Fruit fly (Drosophila melanogaster) whole organism, embryonic: Measurements from ENCODE around the gene RpL7.

Source experiments
- Ada2b ChIP-seq: fragments of 200-800 bp; sonication (Bioruptor generic); IDR thresholded peaks from 2 replicates; pipeline ENCODE4 v1.3.6; 2022; ENCODE audit warnings: missing biosample characterization, missing genetic modification characterization
- Bgb ChIP-seq: fragments of 200-800 bp; sonication (Bioruptor generic); IDR thresholded peaks from 2 replicates; pipeline ENCODE4 v1.3.6; 2022; ENCODE audit warnings: missing biosample characterization, missing genetic modification characterization; ENCODE audit not compliant: partially characterized antibody
- BtbVII ChIP-seq: fragments of 200-800 bp; sonication (Bioruptor generic); optimal IDR thresholded peaks from 3 replicates; lab custom pipeline; 2017; ENCODE audit warnings: missing biosample characterization, mild to moderate bottlenecking, missing genetic modification characterization
- CG10431 ChIP-seq: fragments of 200-800 bp; sonication (Bioruptor generic); optimal IDR thresholded peaks from 3 replicates; lab custom pipeline; 2018; ENCODE audit warnings: missing biosample characterization, mild to moderate bottlenecking, missing genetic modification characterization
- CG11723 ChIP-seq: fragments of 200-800 bp; sonication (Bioruptor generic); optimal IDR thresholded peaks from 2 replicates; lab custom pipeline; 2017; ENCODE audit warnings: missing biosample characterization, mild to moderate bottlenecking, missing genetic modification characterization
- CG12104 ChIP-seq: fragments of 200-800 bp; sonication (Bioruptor generic); optimal IDR thresholded peaks from 3 replicates; lab custom pipeline; 2016; ENCODE audit warnings: missing biosample characterization, missing genetic modification characterization
- CG12659 ChIP-seq: fragments of 200-800 bp; sonication (Bioruptor generic); optimal IDR thresholded peaks from 3 replicates; lab custom pipeline; 2017; ENCODE audit warnings: mild to moderate bottlenecking, missing biosample characterization, missing genetic modification reagents, missing genetic modification characterization
- CG17359 ChIP-seq: fragments of 200-800 bp; sonication (Bioruptor generic); optimal IDR thresholded peaks from 3 replicates; lab custom pipeline; 2018; ENCODE audit warnings: missing biosample characterization, mild to moderate bottlenecking, missing genetic modification characterization, moderate library complexity
- CG18011 ChIP-seq: fragments of 200-800 bp; sonication (Bioruptor generic); optimal IDR thresholded peaks from 2 replicates; lab custom pipeline; 2017; ENCODE audit warnings: missing biosample characterization, missing genetic modification characterization, mild to moderate bottlenecking, moderate library complexity, missing genotype
- CG18764 ChIP-seq: fragments of 200-800 bp; sonication (Bioruptor generic); optimal IDR thresholded peaks from 3 replicates; lab custom pipeline; 2016; ENCODE audit warnings: missing biosample characterization, missing genetic modification characterization
- CG2712 ChIP-seq: fragments of 200-800 bp; optimal IDR thresholded peaks from 3 replicates; lab custom pipeline; 2019; ENCODE audit warnings: missing biosample characterization, mild to moderate bottlenecking, missing genetic modification characterization, moderate library complexity
- CG30020 ChIP-seq: fragments of 200-800 bp; optimal IDR thresholded peaks from 2 replicates; lab custom pipeline; 2019; ENCODE audit warnings: missing biosample characterization, mild to moderate bottlenecking, missing genetic modification characterization, moderate library complexity
- CG30403 ChIP-seq: fragments of 200-800 bp; sonication (Bioruptor generic); optimal IDR thresholded peaks from 3 replicates; lab custom pipeline; 2016; ENCODE audit warnings: missing biosample characterization, missing genetic modification characterization
- CG33213 ChIP-seq: fragments of 200-800 bp; sonication (Bioruptor generic); optimal IDR thresholded peaks from 3 replicates; lab custom pipeline; 2016; ENCODE audit warnings: missing biosample characterization, missing genetic modification characterization
- CG34376 ChIP-seq: fragments of 200-800 bp; sonication (Bioruptor generic); optimal IDR thresholded peaks from 2 replicates; lab custom pipeline; 2018; ENCODE audit warnings: missing biosample characterization, mild to moderate bottlenecking, missing genetic modification characterization
- CG4730 ChIP-seq: fragments of 200-800 bp; sonication (Bioruptor generic); IDR thresholded peaks from 2 replicates; pipeline ENCODE4 v1.3.6; 2022; ENCODE audit warnings: missing biosample characterization, missing genetic modification characterization
- CG6272 ChIP-seq: fragments of 200-800 bp; sonication (Bioruptor generic); IDR thresholded peaks from 2 replicates; pipeline ENCODE4 v1.3.6; 2022; ENCODE audit warnings: missing biosample characterization, missing genetic modification characterization
- CG6765 ChIP-seq: fragments of 200-800 bp; sonication (Bioruptor generic); optimal IDR thresholded peaks from 3 replicates; lab custom pipeline; 2017; ENCODE audit warnings: missing biosample characterization, mild to moderate bottlenecking, missing genetic modification characterization
- CG7963 ChIP-seq: fragments of 200-800 bp; sonication (Bioruptor generic); IDR thresholded peaks from 3 replicates; pipeline ENCODE4 v1.3.6; 2022; ENCODE audit warnings: missing biosample characterization, missing genetic modification characterization; ENCODE audit not compliant: partially characterized antibody
- CG8359 ChIP-seq: fragments of 200-800 bp; sonication (Bioruptor generic); optimal IDR thresholded peaks from 2 replicates; lab custom pipeline; 2017; ENCODE audit warnings: missing biosample characterization, mild to moderate bottlenecking, missing genetic modification characterization, borderline replicate concordance
- CG9609 ChIP-seq: fragments of 200-800 bp; sonication (Bioruptor generic); optimal IDR thresholded peaks from 3 replicates; lab custom pipeline; 2016; ENCODE audit warnings: missing biosample characterization, missing genetic modification characterization
- Dp ChIP-seq: fragments of 200-800 bp; sonication (Bioruptor generic); optimal IDR thresholded peaks from 2 replicates; lab custom pipeline; 2018; ENCODE audit warnings: missing biosample characterization, mild to moderate bottlenecking, missing genetic modification characterization, moderate library complexity
- Eip74EF ChIP-seq, 2 experiments: fragments of 200-800 bp in 1 of 2; fragments of >200 bp in 1 of 2; sonication (Bioruptor generic) in 1 of 2; optimal IDR thresholded peaks; 2 replicates each; lab custom pipeline; 2017 to 2019; ENCODE audit warnings: missing biosample characterization in 2 of 2, missing genetic modification characterization in 2 of 2, mild to moderate bottlenecking in 1 of 2, moderate library complexity in 1 of 2
- HLH4C ChIP-seq: fragments of 200-800 bp; sonication (Bioruptor generic); IDR thresholded peaks from 3 replicates; pipeline ENCODE4 v1.3.6; 2022; ENCODE audit warnings: missing biosample characterization, missing genetic modification characterization; ENCODE audit not compliant: partially characterized antibody
- Hr39 ChIP-seq: fragments of >200 bp; optimal IDR thresholded peaks from 2 replicates; lab custom pipeline; 2017
- MESR4 ChIP-seq: fragments of 200-800 bp; sonication (Bioruptor generic); optimal IDR thresholded peaks from 2 replicates; lab custom pipeline; 2018; ENCODE audit warnings: missing biosample characterization, mild to moderate bottlenecking, missing genetic modification characterization, moderate library complexity
- Oaz ChIP-seq: fragments of 200-800 bp; sonication (Bioruptor generic); IDR thresholded peaks from 2 replicates; pipeline ENCODE4 v1.3.6; 2022; ENCODE audit warnings: missing biosample characterization, missing genetic modification characterization
- Sox100B ChIP-seq: fragments of 200-800 bp; sonication (Bioruptor generic); optimal IDR thresholded peaks from 3 replicates; lab custom pipeline; 2018; ENCODE audit warnings: missing biosample characterization, mild to moderate bottlenecking, missing genetic modification characterization
- Usf ChIP-seq: fragments of 200-800 bp; sonication (Bioruptor generic); optimal IDR thresholded peaks from 2 replicates; lab custom pipeline; 2017; ENCODE audit warnings: missing genotype, missing biosample characterization, missing genetic modification characterization
- Xbp1 ChIP-seq: fragments of 200-800 bp; sonication (Bioruptor generic); optimal IDR thresholded peaks from 3 replicates; lab custom pipeline; 2016; ENCODE audit warnings: missing biosample characterization, mild to moderate bottlenecking, missing genetic modification characterization
- ab ChIP-seq: fragments of 200-800 bp; sonication (Bioruptor generic); optimal IDR thresholded peaks from 2 replicates; lab custom pipeline; 2016; ENCODE audit warnings: missing biosample characterization, missing genetic modification characterization
- ap ChIP-seq: fragments of 200-800 bp; sonication (Bioruptor generic); IDR thresholded peaks from 2 replicates; pipeline ENCODE4 v1.3.6; 2022; ENCODE audit warnings: missing biosample characterization, missing genetic modification characterization
- bbx ChIP-seq: fragments of 200-800 bp; sonication (Bioruptor generic); IDR thresholded peaks from 2 replicates; pipeline ENCODE4 v1.3.6; 2022; ENCODE audit warnings: missing biosample characterization, missing genetic modification characterization; ENCODE audit not compliant: partially characterized antibody
- br ChIP-seq: fragments of >200 bp; optimal IDR thresholded peaks from 2 replicates; lab custom pipeline; 2017
- croc ChIP-seq: fragments of 200-800 bp; sonication (Bioruptor generic); conservative IDR thresholded peaks from 3 replicates; pipeline ENCODE4 v1.3.6; 2022; ENCODE audit warnings: missing biosample characterization, missing genetic modification characterization
- fd96Cb ChIP-seq: fragments of 200-800 bp; sonication (Bioruptor generic); optimal IDR thresholded peaks from 2 replicates; lab custom pipeline; 2018; ENCODE audit warnings: missing biosample characterization, mild to moderate bottlenecking, missing genetic modification characterization, moderate library complexity
- fru ChIP-seq: fragments of >200 bp; optimal IDR thresholded peaks from 2 replicates; lab custom pipeline; 2017
- knrl ChIP-seq: fragments of 200-800 bp; sonication (Bioruptor generic); IDR thresholded peaks from 3 replicates; pipeline ENCODE4 v1.3.6; 2022; ENCODE audit warnings: missing biosample characterization, missing genetic modification characterization; ENCODE audit not compliant: partially characterized antibody
- lab ChIP-seq: fragments of 200-800 bp; sonication (Bioruptor generic); optimal IDR thresholded peaks from 3 replicates; lab custom pipeline; 2017; ENCODE audit warnings: missing biosample characterization, missing genetic modification characterization, mild to moderate bottlenecking, moderate library complexity, missing genetic modification reagents
- mirr ChIP-seq: fragments of 200-800 bp; sonication (Bioruptor generic); optimal IDR thresholded peaks from 3 replicates; lab custom pipeline; 2018; ENCODE audit warnings: missing biosample characterization, mild to moderate bottlenecking, missing genetic modification characterization
- oc ChIP-seq: fragments of 200-800 bp; sonication (Bioruptor generic); optimal IDR thresholded peaks from 2 replicates; lab custom pipeline; 2018; ENCODE audit warnings: missing biosample characterization, mild to moderate bottlenecking, missing genetic modification characterization, moderate library complexity
- pan ChIP-seq, 4 experiments: fragments of >200 bp in 3 of 4; fragments of 200-800 bp in 1 of 4; sonication (Bioruptor generic) in 1 of 4; optimal IDR thresholded peaks in 3 of 4; IDR thresholded peaks in 1 of 4; 2 replicates each; pipeline versions ENCODE4 v1.3.6 to Lab custom; 2017 to 2022; ENCODE audit warnings: missing biosample characterization in 2 of 4, missing genetic modification characterization in 2 of 4, mixed read lengths in 1 of 4
- ro ChIP-seq: fragments of 200-800 bp; sonication (Bioruptor generic); IDR thresholded peaks from 2 replicates; pipeline ENCODE4 v1.3.6; 2022; ENCODE audit warnings: missing biosample characterization, missing genetic modification characterization
- slou ChIP-seq: fragments of 200-800 bp; sonication (Bioruptor generic); optimal IDR thresholded peaks from 3 replicates; lab custom pipeline; 2016; ENCODE audit warnings: missing biosample characterization, missing genetic modification characterization
- so ChIP-seq: fragments of 200-800 bp; sonication (Bioruptor generic); IDR thresholded peaks from 3 replicates; pipeline ENCODE4 v1.3.6; 2022; ENCODE audit warnings: missing biosample characterization, missing genetic modification characterization
- tgo ChIP-seq: fragments of 200-800 bp; sonication (Bioruptor generic); IDR thresholded peaks from 3 replicates; pipeline ENCODE4 v1.3.6; 2022; ENCODE audit warnings: missing biosample characterization, missing genetic modification characterization
- ttk ChIP-seq: fragments of 200-800 bp; sonication (Bioruptor generic); IDR thresholded peaks from 2 replicates; pipeline ENCODE4 v2.1.2; 2022; ENCODE audit warnings: missing biosample characterization, missing genetic modification characterization
- tup ChIP-seq: fragments of 200-800 bp; sonication (Bioruptor generic); optimal IDR thresholded peaks from 2 replicates; lab custom pipeline; 2016; ENCODE audit warnings: missing biosample characterization, mild to moderate bottlenecking, missing genetic modification characterization, moderate library complexity

Gene RpL7

DNA sequence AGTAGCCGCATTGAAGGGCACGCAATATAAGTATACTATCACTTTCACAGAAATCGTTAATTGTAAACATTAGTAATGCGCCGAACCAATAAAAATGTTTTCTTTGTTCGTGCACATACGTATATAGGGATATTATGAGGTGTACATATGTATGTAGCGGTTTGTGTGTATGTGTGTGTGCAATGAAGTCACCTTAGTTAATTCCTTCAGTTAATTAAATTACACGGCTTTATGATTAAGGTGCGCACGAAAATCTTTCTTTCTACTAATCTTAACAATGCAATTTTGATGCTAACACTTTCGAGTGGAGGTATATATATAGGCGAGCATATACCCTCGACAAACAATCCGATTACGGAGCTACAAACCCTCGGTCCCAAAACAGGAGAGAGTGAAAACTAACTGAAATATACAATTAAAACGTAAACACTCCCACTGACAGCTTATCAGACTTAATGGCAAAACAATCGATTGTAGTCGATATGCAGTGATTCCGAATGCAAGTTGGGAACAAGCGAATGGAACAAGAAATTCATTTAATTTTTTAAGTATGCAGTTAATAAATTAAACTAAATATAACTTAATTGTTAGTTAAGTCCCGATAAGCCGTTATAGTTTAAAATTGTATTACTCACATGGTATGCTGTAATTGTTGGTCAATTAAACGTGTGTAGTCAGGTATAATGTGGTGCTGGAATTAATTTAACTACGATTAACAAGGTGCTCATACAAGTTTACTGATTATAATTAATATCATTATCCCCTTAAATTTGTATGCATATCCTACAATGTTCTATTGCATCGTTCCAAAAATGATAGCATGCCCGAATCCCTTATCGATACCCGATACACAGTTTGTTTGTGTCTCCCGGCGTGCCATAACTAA lies 19.9 kb downstream of the RpL7 start, which contains the start of the genes Npc1a and Prosalpha6 (continued):
- TF ChIP-seq pan (optimal IDR thresholded peaks at IDR 0.05; lab: Kevin White, UChicago) (no peak), pan (GFP tag; optimal IDR thresholded peaks at IDR 0.05 in 1 of 2, IDR thresholded peaks at IDR 0.05 in 1 of 2) (no peak), CG8359 (GFP tag; lab: Kevin White, UChicago) (no peak), MESR4 (GFP tag; lab: Kevin White, UChicago) (peak; percentile 36), Sox100B (GFP tag; lab: Kevin White, UChicago) (no peak), Dp (GFP tag; lab: Kevin White, UChicago) (peak; percentile 23), Oaz (GFP tag; lab: Robert Waterston, UW) (no peak), lab (GFP tag; lab: Kevin White, UChicago) (no peak), CG30020 (tag; lab: Kevin White, UChicago) (peak; percentile 99), BtbVII (no peak), oc (tag; lab: Kevin White, UChicago) (no peak), Usf (GFP tag; lab: Kevin White, UChicago) (no peak), CG9609 (GFP tag; lab: Kevin White, UChicago) (no peak), tgo (GFP tag; lab: Robert Waterston, UW) (no peak), br (no peak), CG18011 (GFP tag; lab: Kevin White, UChicago) (no peak), CG6765 (no peak), CG7963 (GFP tag; lab: Robert Waterston, UW) (0 out of 3 replicates have a peak, but pooled peaks have one; percentile 56), CG12659 (peak; percentile 63), CG2712 (tag; lab: Kevin White, UChicago) (peak; percentile 51), ro (no peak), Eip74EF (GFP tag; optimal IDR thresholded peaks at IDR 0.05; lab: Kevin White, UChicago) (no peak), Ada2b (GFP tag; lab: Robert Waterston, UW) (no peak), slou (no peak), HLH4C (GFP tag; lab: Robert Waterston, UW) (peak; percentile 66; the same call in 2 of the 3 replicates), CG34376 (peak; percentile 36), Xbp1 (GFP tag; lab: Kevin White, UChicago) (peak; percentile 15), CG4730 (GFP tag; lab: Robert Waterston, UW) (no peak), CG18764 (GFP tag; lab: Kevin White, UChicago) (no peak), CG33213 (GFP tag; lab: Kevin White, UChicago) (no peak), fd96Cb (tag; lab: Kevin White, UChicago) (peak; percentile 1), CG17359 (no peak), mirr (GFP tag; lab: Kevin White, UChicago) (peak; percentile 26), tup (GFP tag; lab: Kevin White, UChicago) (no peak), Hr39 (lab: Kevin White, UChicago) (no peak), CG6272 (GFP tag; lab: Robert Waterston, UW) (no peak), CG12104 (GFP tag; lab: Kevin White, UChicago) (no peak), so (GFP tag; lab: Robert Waterston, UW) (peak; percentile 39; the same call in 1 of the 3 replicates), ab (GFP tag; lab: Kevin White, UChicago) (peak; percentile 20), knrl (GFP tag; lab: Robert Waterston, UW) (peak; percentile 74), ap (GFP tag; lab: Robert Waterston, UW) (no peak), bbx (GFP tag; lab: Robert Waterston, UW) (peak; percentile 50; the same call in 1 of the 2 replicates), Bgb (GFP tag; lab: Robert Waterston, UW) (peak; percentile 62), CG11723 (GFP tag; lab: Kevin White, UChicago) (peak; percentile 94), CG10431 (no peak), fru (no peak), ttk (GFP tag; lab: Robert Waterston, UW) (no peak), croc (GFP tag; lab: Robert Waterston, UW) (no peak), CG30403 (GFP tag; lab: Kevin White, UChicago) (peak; percentile 37)
